Worm (Caenorhabditis elegans): ENCODE measurements around the gene T08G5.15.

- TF ChIP-seq pha-4 (tag; optimal IDR thresholded peaks at IDR 0.05) (no peak), cebp-2 (GFP tag; IDR thresholded peaks at IDR 0.05) (no peak), nfya-1 (tag; optimal IDR thresholded peaks at IDR 0.05; ENCODE audit: borderline replicate concordance, insufficient read depth) (no peak), unc-130 (GFP tag; optimal IDR thresholded peaks at IDR 0.05) (no peak)
These were observed 9.3 kb downstream of the T08G5.15 start for ce11 chrV:14013638-14014037.
